Worm (Caenorhabditis elegans) whole organism, late embryonic: ENCODE results near the gene C05C12.6.

Experiments used
- Y22D7AL.16 ChIP-seq: sonication (generic microtip); optimal IDR thresholded peaks from 2 replicates; lab custom pipeline; 2016; ENCODE audit warnings: missing genetic modification characterization, missing compliant biosample characterization
- pqm-1 ChIP-seq: sonication (generic microtip); optimal IDR thresholded peaks from 2 replicates; lab custom pipeline; 2016; ENCODE audit warnings: missing genetic modification characterization, missing compliant biosample characterization

DNA sequence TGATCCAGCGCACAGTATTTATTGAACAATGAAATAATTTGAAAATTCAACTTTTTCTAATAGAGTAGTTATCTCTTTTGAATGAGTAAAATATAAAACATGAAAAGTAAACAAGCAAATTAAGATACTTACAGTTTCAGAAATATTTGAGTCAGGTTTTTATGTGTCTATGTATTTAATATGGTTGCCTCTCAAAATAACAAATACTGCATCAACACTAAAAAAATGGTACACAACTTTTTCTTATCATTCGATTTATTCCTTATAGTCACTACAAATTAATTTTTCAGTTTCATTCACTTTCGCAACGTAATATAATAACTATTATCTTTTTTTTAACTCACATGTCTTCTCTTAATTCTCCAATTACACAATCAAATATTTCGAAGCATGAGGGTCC is 6.2 kb upstream of the C05C12.6 start:
- no peak for TF ChIP-seq Y22D7AL.16
- TF ChIP-seq pqm-1: no peak
